In the genomic region with DNA sequence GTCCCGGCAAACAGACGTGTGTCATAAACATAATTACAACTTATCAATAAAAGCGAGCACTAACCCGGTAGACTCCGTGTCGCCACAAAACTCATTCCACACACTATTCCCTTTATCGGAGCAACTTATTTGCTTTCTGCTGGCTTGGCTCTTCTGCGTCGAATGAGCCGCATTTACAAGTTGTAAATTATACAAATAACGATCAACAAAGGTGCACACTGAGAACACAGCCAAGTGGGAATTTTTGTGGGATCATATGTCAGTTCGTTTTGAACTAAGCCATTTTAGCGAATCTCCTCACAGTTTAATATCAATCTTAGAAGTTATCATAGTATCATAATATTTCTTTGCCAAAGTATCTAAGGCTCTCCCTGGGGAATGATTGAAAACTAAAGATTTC, we compare ENCODE assay signal across 1 fruit fly cellular context.
TF ChIP-seq lines count a peak whose summit lies in the region.

No protein-coding gene starts in this region.

TF ChIP-seq in whole organism, embryonic, 481 proteins besides CTCF, POLR2A, EP300 and RAD21 (continued from another document):
- TF ChIP-seq CG1529 (GFP tag; optimal IDR thresholded peaks at IDR 0.05; lab: Kevin White, UChicago) (peak; percentile 24), CG17359 (tag; optimal IDR thresholded peaks at IDR 0.05; lab: Kevin White, UChicago) (no peak), CG13775 (GFP tag; optimal IDR thresholded peaks at IDR 0.05; lab: Kevin White, UChicago) (no peak), gfzf (GFP tag; optimal IDR thresholded peaks at IDR 0.05; lab: Kevin White, UChicago) (no peak), CG34376 (GFP tag; optimal IDR thresholded peaks at IDR 0.05; lab: Kevin White, UChicago) (no peak), pfk (GFP tag; optimal IDR thresholded peaks at IDR 0.05; lab: Kevin White, UChicago) (no peak), CG7745 (tag; optimal IDR thresholded peaks at IDR 0.05; lab: Kevin White, UChicago) (peak; percentile 20), ci (GFP tag; IDR thresholded peaks at IDR 0.05; lab: Robert Waterston, UW) (peak; percentile 28; the same call in 1 of the 3 replicates), CG13296 (GFP tag; optimal IDR thresholded peaks at IDR 0.05; lab: Kevin White, UChicago) (no peak), CG12391 (tag; optimal IDR thresholded peaks at IDR 0.05; lab: Kevin White, UChicago) (no peak), da (GFP tag; optimal IDR thresholded peaks at IDR 0.05; lab: Kevin White, UChicago) (no peak), eyg (GFP tag; optimal IDR thresholded peaks at IDR 0.05; lab: Kevin White, UChicago) (no peak), fd102C (GFP tag; optimal IDR thresholded peaks at IDR 0.05; lab: Kevin White, UChicago) (peak; percentile 44), corto (GFP tag; optimal IDR thresholded peaks at IDR 0.05; lab: Kevin White, UChicago) (no peak), CG33213 (GFP tag; optimal IDR thresholded peaks at IDR 0.05; lab: Kevin White, UChicago) (no peak), CG6765 (GFP tag; optimal IDR thresholded peaks at IDR 0.05; lab: Kevin White, UChicago) (no peak), tx (GFP tag; optimal IDR thresholded peaks at IDR 0.05; lab: Kevin White, UChicago) (no peak), sqz (GFP tag; optimal IDR thresholded peaks at IDR 0.05; lab: Kevin White, UChicago) (no peak), Fer2 (tag; optimal IDR thresholded peaks at IDR 0.05; lab: Kevin White, UChicago) (no peak), Ptx1 (GFP tag; IDR thresholded peaks at IDR 0.05; lab: Robert Waterston, UW) (no peak), luna (GFP tag; optimal IDR thresholded peaks at IDR 0.05; lab: Kevin White, UChicago) (no peak), CG18599 (GFP tag; optimal IDR thresholded peaks at IDR 0.05; lab: Kevin White, UChicago) (no peak), HLHmδ (GFP tag; optimal IDR thresholded peaks at IDR 0.05; lab: Kevin White, UChicago) (no peak), CG12104 (GFP tag; optimal IDR thresholded peaks at IDR 0.05; lab: Kevin White, UChicago) (no peak), pzg (GFP tag; optimal IDR thresholded peaks at IDR 0.05; lab: Kevin White, UChicago) (no peak), mam (GFP tag; optimal IDR thresholded peaks at IDR 0.05; lab: Kevin White, UChicago) (no peak), so (GFP tag; IDR thresholded peaks at IDR 0.05; lab: Robert Waterston, UW) (no peak), Side (GFP tag; optimal IDR thresholded peaks at IDR 0.05; lab: Kevin White, UChicago) (peak; percentile 8), CG13894 (tag; optimal IDR thresholded peaks at IDR 0.05; lab: Kevin White, UChicago) (no peak), MTF-1 (GFP tag; optimal IDR thresholded peaks at IDR 0.05; lab: Kevin White, UChicago; ENCODE audit: borderline replicate concordance) (peak; percentile 31), dm (GFP tag; optimal IDR thresholded peaks at IDR 0.05; lab: Kevin White, UChicago) (no peak), CG4282 (GFP tag; optimal IDR thresholded peaks at IDR 0.05; lab: Kevin White, UChicago) (no peak), tgo (GFP tag; IDR thresholded peaks at IDR 0.05; lab: Robert Waterston, UW) (no peak), CG30020 (tag; optimal IDR thresholded peaks at IDR 0.05; lab: Kevin White, UChicago) (no peak), wek (GFP tag; optimal IDR thresholded peaks at IDR 0.05; lab: Kevin White, UChicago) (peak; percentile 12), CG4617 (GFP tag; optimal IDR thresholded peaks at IDR 0.05; lab: Kevin White, UChicago; ENCODE audit: borderline replicate concordance) (no peak), hbn (GFP tag; IDR thresholded peaks at IDR 0.05; lab: Robert Waterston, UW; ENCODE audit: partially characterized antibody) (no peak), odd (GFP tag; optimal IDR thresholded peaks at IDR 0.05; lab: Kevin White, UChicago) (no peak), repo (GFP tag; optimal IDR thresholded peaks at IDR 0.05; lab: Kevin White, UChicago) (no peak), twi (tag; optimal IDR thresholded peaks at IDR 0.05; lab: Kevin White, UChicago) (peak; percentile 3), zen2 (GFP tag; IDR thresholded peaks at IDR 0.05; lab: Robert Waterston, UW; ENCODE audit: partially characterized antibody) (no peak), CG6654 (GFP tag; optimal IDR thresholded peaks at IDR 0.05; lab: Kevin White, UChicago) (no peak), CG10979 (tag; optimal IDR thresholded peaks at IDR 0.05; lab: Kevin White, UChicago) (peak; percentile 22), CG17829 (tag; optimal IDR thresholded peaks at IDR 0.05; lab: Kevin White, UChicago) (no peak), Dad (GFP tag; optimal IDR thresholded peaks at IDR 0.05; lab: Kevin White, UChicago) (no peak), CG10267 (tag; optimal IDR thresholded peaks at IDR 0.05; lab: Kevin White, UChicago) (no peak), CG3163 (GFP tag; optimal IDR thresholded peaks at IDR 0.05; lab: Kevin White, UChicago) (no peak), Hmx (GFP tag; optimal IDR thresholded peaks at IDR 0.05; lab: Kevin White, UChicago) (no peak), Sry-β (GFP tag; optimal IDR thresholded peaks at IDR 0.05; lab: Kevin White, UChicago) (no peak), dati (GFP tag; IDR thresholded peaks at IDR 0.05; lab: Robert Waterston, UW) (no peak), sisA (GFP tag; IDR thresholded peaks at IDR 0.05; lab: Robert Waterston, UW) (no peak), CG8924 (tag; optimal IDR thresholded peaks at IDR 0.05; lab: Kevin White, UChicago) (no peak), Hr78 (GFP tag; optimal IDR thresholded peaks at IDR 0.05; lab: Kevin White, UChicago) (no peak), CG14014 (GFP tag; IDR thresholded peaks at IDR 0.05; lab: Robert Waterston, UW) (no peak), row (GFP tag; IDR thresholded peaks at IDR 0.05; lab: Robert Waterston, UW) (no peak), CG10321 (GFP tag; IDR thresholded peaks at IDR 0.05; lab: Robert Waterston, UW) (no peak), zfh2 (GFP tag; optimal IDR thresholded peaks at IDR 0.05; lab: Kevin White, UChicago) (no peak), CG2889 (GFP tag; IDR thresholded peaks at IDR 0.05; lab: Robert Waterston, UW) (no peak), inv (GFP tag; IDR thresholded peaks at IDR 0.05; lab: Robert Waterston, UW; ENCODE audit: partially characterized antibody) (no peak), grau (tag; optimal IDR thresholded peaks at IDR 0.05; lab: Kevin White, UChicago) (no peak), CG1603 (tag; optimal IDR thresholded peaks at IDR 0.05; lab: Kevin White, UChicago) (peak; percentile 41), schlank (tag; optimal IDR thresholded peaks at IDR 0.05; lab: Kevin White, UChicago) (no peak), lilli (GFP tag; optimal IDR thresholded peaks at IDR 0.05; lab: Kevin White, UChicago) (no peak), CG10431 (GFP tag; optimal IDR thresholded peaks at IDR 0.05; lab: Kevin White, UChicago) (peak; percentile 15), Sin3A (optimal IDR thresholded peaks at IDR 0.05; lab: Kevin White, UChicago) (no peak), CG2202 (tag; optimal IDR thresholded peaks at IDR 0.05; lab: Kevin White, UChicago) (peak; percentile 59), Chrac-16 (GFP tag; optimal IDR thresholded peaks at IDR 0.05; lab: Kevin White, UChicago) (no peak), Gsc (GFP tag; IDR thresholded peaks at IDR 0.05; lab: Robert Waterston, UW) (no peak), ATbp (GFP tag; optimal IDR thresholded peaks at IDR 0.05; lab: Kevin White, UChicago) (peak; percentile 13), CG1233 (GFP tag; optimal IDR thresholded peaks at IDR 0.05; lab: Kevin White, UChicago) (peak; percentile 4), Xrp1 (GFP tag; IDR thresholded peaks at IDR 0.05; lab: Robert Waterston, UW) (peak; percentile 46), CG12659 (GFP tag; optimal IDR thresholded peaks at IDR 0.05; lab: Kevin White, UChicago) (no peak), CG8944 (GFP tag; optimal IDR thresholded peaks at IDR 0.05; lab: Kevin White, UChicago) (no peak), CG6254 (GFP tag; optimal IDR thresholded peaks at IDR 0.05; lab: Kevin White, UChicago) (no peak), CG7987 (GFP tag; optimal IDR thresholded peaks at IDR 0.05; lab: Kevin White, UChicago) (peak; percentile 16), CG8765 (GFP tag; IDR thresholded peaks at IDR 0.05; lab: Robert Waterston, UW) (no peak), gro (GFP tag; optimal IDR thresholded peaks at IDR 0.05; lab: Kevin White, UChicago) (no peak), CG4360 (GFP tag; IDR thresholded peaks at IDR 0.05; lab: Robert Waterston, UW) (no peak), CG8290 (GFP tag; optimal IDR thresholded peaks at IDR 0.05; lab: Kevin White, UChicago) (no peak), CG8290 (tag; optimal IDR thresholded peaks at IDR 0.05; lab: Kevin White, UChicago) (peak in 1 of 2 experiments; percentile 10), CG15696 (tag; optimal IDR thresholded peaks at IDR 0.05; lab: Kevin White, UChicago) (peak; percentile 67), Scr (GFP tag; IDR thresholded peaks at IDR 0.05; lab: Robert Waterston, UW; ENCODE audit: partially characterized antibody) (no peak), CG1602 (GFP tag; optimal IDR thresholded peaks at IDR 0.05; lab: Kevin White, UChicago) (no peak), stc (GFP tag; IDR thresholded peaks at IDR 0.05; lab: Robert Waterston, UW) (no peak), CG9215 (GFP tag; IDR thresholded peaks at IDR 0.05; lab: Robert Waterston, UW) (no peak), Jarid2 (GFP tag; optimal IDR thresholded peaks at IDR 0.05; lab: Kevin White, UChicago) (no peak), Ada2b (GFP tag; IDR thresholded peaks at IDR 0.05; lab: Robert Waterston, UW) (no peak), Aef1 (GFP tag; IDR thresholded peaks at IDR 0.05; lab: Robert Waterston, UW) (no peak), dan (GFP tag; IDR thresholded peaks at IDR 0.05; lab: Robert Waterston, UW) (no peak), HLH54F (GFP tag; optimal IDR thresholded peaks at IDR 0.05; lab: Kevin White, UChicago) (no peak), unc-4 (GFP tag; IDR thresholded peaks at IDR 0.05; lab: Robert Waterston, UW; ENCODE audit: partially characterized antibody) (no peak), vfl (GFP tag; optimal IDR thresholded peaks at IDR 0.05; lab: Kevin White, UChicago) (no peak), CG14667 (GFP tag; IDR thresholded peaks at IDR 0.05; lab: Robert Waterston, UW) (no peak), NfI (GFP tag; optimal IDR thresholded peaks at IDR 0.05; lab: Kevin White, UChicago) (no peak), CG10565 (GFP tag; optimal IDR thresholded peaks at IDR 0.05; lab: Kevin White, UChicago) (no peak), CG7556 (GFP tag; optimal IDR thresholded peaks at IDR 0.05; lab: Kevin White, UChicago) (no peak), CG32532 (GFP tag; IDR thresholded peaks at IDR 0.05; lab: Robert Waterston, UW) (no peak), Dip3 (GFP tag; optimal IDR thresholded peaks at IDR 0.05; lab: Kevin White, UChicago) (no peak), Deaf1 (tag; optimal IDR thresholded peaks at IDR 0.05; lab: Kevin White, UChicago) (no peak), insv (GFP tag; optimal IDR thresholded peaks at IDR 0.05; lab: Kevin White, UChicago) (no peak), Lpt (GFP tag; optimal IDR thresholded peaks at IDR 0.05; lab: Kevin White, UChicago) (no peak), CG9797 (GFP tag; optimal IDR thresholded peaks at IDR 0.05; lab: Kevin White, UChicago) (no peak)
